Worm (Caenorhabditis elegans): ENCODE data around the gene C18A3.10.

DNA sequence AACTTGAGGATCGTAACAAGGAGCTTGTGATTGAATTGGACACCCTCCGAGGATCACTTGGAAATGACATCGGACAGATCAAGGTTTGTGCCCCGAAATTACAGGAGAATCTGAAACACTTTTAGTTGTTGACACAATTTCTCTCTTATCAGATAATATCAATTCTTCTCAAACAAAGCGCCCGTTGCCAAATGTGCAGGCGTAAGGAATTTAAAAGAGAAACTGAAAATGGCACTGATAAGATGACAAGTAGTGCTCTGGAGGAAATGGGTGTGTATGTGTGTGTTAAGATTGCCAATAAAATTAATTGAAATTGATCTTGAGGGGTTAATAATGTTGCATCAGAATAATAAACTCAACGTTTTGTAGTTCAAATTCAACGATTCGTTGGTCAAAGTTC is 35.7 kb upstream of the C18A3.10 start:
- no peak for TF ChIP-seq nhr-76 (tag; optimal IDR thresholded peaks at IDR 0.05)
- no peak for TF ChIP-seq nhr-12 (tag; optimal IDR thresholded peaks at IDR 0.05)
- no peak for TF ChIP-seq egl-13 (tag; optimal IDR thresholded peaks at IDR 0.05)
- TF ChIP-seq tbx-2 (tag; optimal IDR thresholded peaks at IDR 0.05): no peak
- no peak for TF ChIP-seq nhr-85 (tag)
- no peak for TF ChIP-seq elt-3 (tag; optimal IDR thresholded peaks at IDR 0.05)
- TF ChIP-seq ces-1 (GFP tag; optimal IDR thresholded peaks at IDR 0.05): no peak
- no peak for TF ChIP-seq snpc-4 (tag; optimal IDR thresholded peaks at IDR 0.05)
- no peak for TF ChIP-seq ztf-4 (tag; optimal IDR thresholded peaks at IDR 0.05)
- TF ChIP-seq aly-2 (tag; optimal IDR thresholded peaks at IDR 0.05): no peak
- no peak for TF ChIP-seq snu-23 (GFP tag; optimal IDR thresholded peaks at IDR 0.05)

Measured in whole organism, L1 larva.